Worm (Caenorhabditis elegans) whole organism, L1 larva: ENCODE results near the gene zer-1.
A peak's percentile ranks its signal among the peaks of the same experiment; 100 is the strongest.

Experiments used
- C16A3.4 ChIP-seq: fragments of 150-350 bp; optimal IDR thresholded peaks from 2 replicates; lab custom pipeline; 2014; ENCODE audit warnings: missing biosample characterization, missing genetic modification characterization
- C34B4.2 ChIP-seq: sonication (generic microtip); optimal IDR thresholded peaks from 2 replicates; lab custom pipeline; 2017; ENCODE audit warnings: mild to moderate bottlenecking, missing genetic modification characterization, missing compliant biosample characterization
- Y116A8C.19 ChIP-seq: sonication (generic microtip); optimal IDR thresholded peaks from 2 replicates; lab custom pipeline; 2016; ENCODE audit warnings: missing compliant biosample characterization, missing genetic modification characterization, borderline replicate concordance
- aha-1 ChIP-seq: fragments of 150-350 bp; optimal IDR thresholded peaks from 2 replicates; lab custom pipeline; 2014; ENCODE audit warnings: missing biosample characterization, missing genetic modification characterization
- alr-1 ChIP-seq: fragments of 200-800 bp; sonication (Bioruptor generic); optimal IDR thresholded peaks from 2 replicates; lab custom pipeline; 2018; ENCODE audit warnings: borderline replicate concordance, mild to moderate bottlenecking, missing genetic modification characterization, missing compliant biosample characterization
- ceh-8 ChIP-seq: fragments of 200-800 bp; sonication (Bioruptor generic); optimal IDR thresholded peaks from 2 replicates; lab custom pipeline; 2018; ENCODE audit warnings: mild to moderate bottlenecking, missing genetic modification characterization, moderate library complexity, missing compliant biosample characterization
- ceh-82 ChIP-seq, 3 experiments: fragments of 150-350 bp in 1 of 3; sonication (generic microtip) in 2 of 3; optimal IDR thresholded peaks; 2 replicates each; lab custom pipeline; 2014 to 2017; ENCODE audit warnings: missing biosample characterization in 3 of 3, missing genetic modification characterization in 3 of 3
- ceh-90 ChIP-seq: sonication (generic microtip); optimal IDR thresholded peaks from 2 replicates; lab custom pipeline; 2016; ENCODE audit warnings: missing genetic modification characterization, missing compliant biosample characterization
- ces-1 ChIP-seq: fragments of 150-350 bp; optimal IDR thresholded peaks from 2 replicates; lab custom pipeline; 2014; ENCODE audit warnings: missing biosample characterization, missing genetic modification reagents, missing genetic modification characterization
- dpl-1 ChIP-seq, 3 experiments: fragments of 150-350 bp in 2 of 3; sonication (generic microtip) in 1 of 3; optimal IDR thresholded peaks; 2 replicates each; lab custom pipeline; 2014 to 2017; ENCODE audit warnings: missing biosample characterization in 3 of 3, missing genetic modification characterization in 3 of 3, missing genetic modification reagents in 3 of 3
- efl-1 ChIP-seq, 4 experiments: fragments of 150-350 bp; optimal IDR thresholded peaks in 3 of 4; peaks in 1 of 4; 1 replicate in 1 of 4; 2 replicates in 3 of 4; lab custom pipeline; 2014; ENCODE audit warnings: missing biosample characterization in 2 of 4, missing genetic modification characterization in 2 of 4, missing genetic modification reagents in 2 of 4
- efl-3 ChIP-seq: fragments of 200-800 bp; sonication (Bioruptor generic); optimal IDR thresholded peaks from 2 replicates; lab custom pipeline; 2018; ENCODE audit warnings: mild to moderate bottlenecking, missing genetic modification characterization, missing compliant biosample characterization
- egl-13 ChIP-seq: sonication (generic microtip); optimal IDR thresholded peaks from 2 replicates; lab custom pipeline; 2016; ENCODE audit warnings: missing genotype, missing genetic modification reagents, missing genetic modification characterization, missing compliant biosample characterization
- egl-27 ChIP-seq, 2 experiments: fragments of 150-350 bp in 1 of 2; sonication (generic microtip); optimal IDR thresholded peaks; 3 replicates each; lab custom pipeline; 2017 to 2018; ENCODE audit warnings: missing biosample characterization in 2 of 2, missing genetic modification characterization in 2 of 2, missing genetic modification reagents in 2 of 2
- elt-2 ChIP-seq: sonication (generic microtip); optimal IDR thresholded peaks from 2 replicates; lab custom pipeline; 2016; ENCODE audit warnings: missing genetic modification characterization, mild to moderate bottlenecking, inconsistent platforms, missing compliant biosample characterization, missing genetic modification reagents
- ets-5 ChIP-seq: fragments of 200-800 bp; sonication (Bioruptor generic); IDR thresholded peaks from 2 replicates; pipeline ENCODE4 v1.3.6; 2022; ENCODE audit warnings: missing genetic modification characterization, missing compliant biosample characterization
- fkh-10 ChIP-seq: sonication (generic microtip); optimal IDR thresholded peaks from 2 replicates; lab custom pipeline; 2017; ENCODE audit warnings: missing biosample characterization, missing genetic modification reagents, missing genetic modification characterization
- fkh-4 ChIP-seq: sonication (generic microtip); optimal IDR thresholded peaks from 2 replicates; lab custom pipeline; 2016; ENCODE audit warnings: missing compliant biosample characterization, missing genetic modification characterization, borderline replicate concordance
- hlh-4 ChIP-seq: sonication (generic microtip); optimal IDR thresholded peaks from 2 replicates; lab custom pipeline; 2016; ENCODE audit warnings: mild to moderate bottlenecking, missing genetic modification characterization, missing compliant biosample characterization
- hpl-2 ChIP-seq: fragments of 150-350 bp; optimal IDR thresholded peaks from 2 replicates; lab custom pipeline; 2014; ENCODE audit warnings: missing biosample characterization, missing genetic modification reagents, missing genetic modification characterization
- irx-1 ChIP-seq: sonication (generic microtip); optimal IDR thresholded peaks from 2 replicates; lab custom pipeline; 2016; ENCODE audit warnings: missing genetic modification characterization, missing compliant biosample characterization
- jun-1 ChIP-seq: fragments of 150-350 bp; optimal IDR thresholded peaks from 2 replicates; lab custom pipeline; 2014; ENCODE audit warnings: missing biosample characterization, missing genetic modification reagents, missing genetic modification characterization
- lin-13 ChIP-seq: fragments of 150-350 bp; optimal IDR thresholded peaks from 2 replicates; lab custom pipeline; 2014; ENCODE audit warnings: missing biosample characterization, missing genetic modification reagents, missing genetic modification characterization
- lin-39 ChIP-seq: fragments of 150-350 bp; optimal IDR thresholded peaks from 2 replicates; lab custom pipeline; 2014; ENCODE audit warnings: missing biosample characterization, missing genetic modification reagents, missing genetic modification characterization
- lir-3 ChIP-seq: sonication (generic microtip); optimal IDR thresholded peaks from 2 replicates; lab custom pipeline; 2016; ENCODE audit warnings: mild to moderate bottlenecking, missing genetic modification characterization, moderate library complexity, missing compliant biosample characterization; ENCODE audit not compliant: poor library complexity
- lsy-2 ChIP-seq, 2 experiments: fragments of 150-350 bp; optimal IDR thresholded peaks; 2 replicates each; lab custom pipeline; 2014; ENCODE audit warnings: missing biosample characterization in 2 of 2, missing genetic modification characterization in 2 of 2
- mdl-1 ChIP-seq, 2 experiments: fragments of 150-350 bp; optimal IDR thresholded peaks; 2 replicates each; lab custom pipeline; 2014 to 2017; ENCODE audit warnings: missing biosample characterization in 2 of 2, missing genetic modification characterization in 2 of 2, inconsistent platforms in 1 of 2
- nhr-19 ChIP-seq: fragments of 200-800 bp; sonication (Bioruptor generic); conservative IDR thresholded peaks from 2 replicates; pipeline ENCODE4 v1.3.6; 2022; ENCODE audit warnings: missing genetic modification characterization, missing compliant biosample characterization
- nhr-28 ChIP-seq: fragments of 150-350 bp; optimal IDR thresholded peaks from 2 replicates; lab custom pipeline; 2014; ENCODE audit warnings: missing biosample characterization, missing genetic modification characterization
- nhr-47 ChIP-seq: sonication (generic microtip); optimal IDR thresholded peaks from 2 replicates; lab custom pipeline; 2016; ENCODE audit warnings: mild to moderate bottlenecking, missing genetic modification characterization, moderate library complexity, missing compliant biosample characterization
- nhr-71 ChIP-seq: sonication (generic microtip); optimal IDR thresholded peaks from 2 replicates; lab custom pipeline; 2016; ENCODE audit warnings: mild to moderate bottlenecking, missing genetic modification characterization, moderate library complexity, missing compliant biosample characterization
- nhr-76 ChIP-seq: sonication (generic microtip); optimal IDR thresholded peaks from 2 replicates; lab custom pipeline; 2017; ENCODE audit warnings: missing biosample characterization, missing genetic modification characterization
- nhr-77 ChIP-seq: fragments of 150-350 bp; optimal IDR thresholded peaks from 2 replicates; lab custom pipeline; 2014; ENCODE audit warnings: missing biosample characterization, missing genetic modification characterization
- nhr-85 ChIP-seq: sonication (generic microtip); peaks from one replicate; lab custom pipeline; 2016; ENCODE audit warnings: missing genetic modification characterization, inconsistent platforms, missing compliant biosample characterization
- nhr-90 ChIP-seq: sonication (generic microtip); optimal IDR thresholded peaks from 2 replicates; lab custom pipeline; 2016; ENCODE audit warnings: mild to moderate bottlenecking, missing genetic modification characterization, missing compliant biosample characterization; ENCODE audit not compliant: poor library complexity
- pag-3 ChIP-seq: sonication (generic microtip); optimal IDR thresholded peaks from 2 replicates; lab custom pipeline; 2017; ENCODE audit warnings: missing genetic modification characterization, mild to moderate bottlenecking, missing compliant biosample characterization, antibody characterized with exemption, borderline replicate concordance; ENCODE audit not compliant: insufficient read depth
- pax-3 ChIP-seq: fragments of 200-800 bp; sonication (Bioruptor generic); optimal IDR thresholded peaks from 2 replicates; lab custom pipeline; 2018; ENCODE audit warnings: mild to moderate bottlenecking, missing genetic modification characterization, moderate library complexity, missing compliant biosample characterization
- pqm-1 ChIP-seq: sonication (generic microtip); optimal IDR thresholded peaks from 3 replicates; lab custom pipeline; 2017; ENCODE audit warnings: missing biosample characterization, missing genetic modification characterization
- rnt-1 ChIP-seq: sonication (generic microtip); optimal IDR thresholded peaks from 2 replicates; lab custom pipeline; 2016; ENCODE audit warnings: mild to moderate bottlenecking, missing genetic modification characterization, moderate library complexity, missing compliant biosample characterization
- skn-1 ChIP-seq: fragments of 150-350 bp; optimal IDR thresholded peaks from 2 replicates; lab custom pipeline; 2014; ENCODE audit warnings: missing biosample characterization, missing genetic modification characterization
- snu-23 ChIP-seq: sonication (generic microtip); optimal IDR thresholded peaks from 2 replicates; lab custom pipeline; 2016; ENCODE audit warnings: missing genetic modification characterization, missing compliant biosample characterization
- sup-37 ChIP-seq: fragments of 200-800 bp; sonication (Bioruptor generic); optimal IDR thresholded peaks from 2 replicates; lab custom pipeline; 2018; ENCODE audit warnings: mild to moderate bottlenecking, missing genetic modification characterization, missing compliant biosample characterization
- swsn-7 ChIP-seq: sonication (generic microtip); optimal IDR thresholded peaks from 2 replicates; lab custom pipeline; 2016; ENCODE audit warnings: missing genetic modification characterization, missing compliant biosample characterization
- unc-86 ChIP-seq: sonication (generic microtip); optimal IDR thresholded peaks from 2 replicates; lab custom pipeline; 2016; ENCODE audit warnings: missing genetic modification characterization, missing compliant biosample characterization
- unc-98 ChIP-seq: fragments of 200-800 bp; sonication (Bioruptor generic); IDR thresholded peaks from 2 replicates; pipeline ENCODE4 v1.3.6; 2022; ENCODE audit warnings: missing genetic modification characterization, missing compliant biosample characterization
- zip-4 ChIP-seq: fragments of 200-800 bp; sonication (Bioruptor generic); optimal IDR thresholded peaks from 2 replicates; lab custom pipeline; 2018; ENCODE audit warnings: mild to moderate bottlenecking, missing genetic modification characterization, moderate library complexity, missing compliant biosample characterization
- ztf-11 ChIP-seq, 2 experiments: sonication (generic microtip); optimal IDR thresholded peaks; 2 replicates each; lab custom pipeline; 2016 to 2017; ENCODE audit warnings: missing genetic modification characterization in 2 of 2, missing biosample characterization in 1 of 2, missing compliant biosample characterization in 1 of 2
- ztf-4 ChIP-seq: fragments of 150-350 bp; optimal IDR thresholded peaks from 2 replicates; lab custom pipeline; 2014; ENCODE audit warnings: missing biosample characterization, missing genetic modification characterization

Gene zer-1

ce11 chrIII:844577-844976 is 42.0 kb downstream of the zer-1 start:
- TF ChIP-seq lin-39 (no peak), efl-1 (optimal IDR thresholded peaks at IDR 0.05; lab: Kevin White, UChicago) (no peak), efl-1 (GFP tag; optimal IDR thresholded peaks at IDR 0.05 in 1 of 2; lab: Kevin White, UChicago) (peak in 1 of 2 experiments; percentile 92), pax-3 (tag; lab: Kevin White, UChicago) (no peak), lsy-2 (tag; optimal IDR thresholded peaks at IDR 0.05; lab: Kevin White, UChicago) (peak in 1 of 2 experiments; percentile 4), rnt-1 (tag; lab: Kevin White, UChicago) (peak; percentile 39)
- TF ChIP-seq, all 84 proteins: peak for 3

ce11 chrIII:843999-844398 is 42.6 kb downstream of the zer-1 start:
- TF ChIP-seq nhr-76 (tag; lab: Kevin White, UChicago), result no peak
- TF ChIP-seq nhr-19 (GFP tag; lab: Robert Waterston, UW), result peak; percentile 36
- peak; percentile 6 to 15 for TF ChIP-seq efl-1 (optimal IDR thresholded peaks at IDR 0.05; lab: Kevin White, UChicago)
- TF ChIP-seq efl-1 (GFP tag; optimal IDR thresholded peaks at IDR 0.05 in 1 of 2; lab: Kevin White, UChicago), result peak; percentile 6 to 79
- TF ChIP-seq nhr-85 (tag; lab: Kevin White, UChicago), result no peak
- TF ChIP-seq pqm-1 (tag; lab: Kevin White, UChicago), result no peak
- TF ChIP-seq ets-5, result no peak
- no peak for TF ChIP-seq fkh-4 (tag; lab: Kevin White, UChicago)
- no peak for TF ChIP-seq ztf-4 (tag; lab: Kevin White, UChicago)
- TF ChIP-seq swsn-7 (tag; lab: Kevin White, UChicago), result no peak
- no peak for TF ChIP-seq unc-98 (GFP tag; lab: Robert Waterston, UW)
- no peak for TF ChIP-seq Y116A8C.19 (tag; lab: Kevin White, UChicago)
- TF ChIP-seq aha-1, result no peak
- no peak for TF ChIP-seq ceh-90 (tag; lab: Kevin White, UChicago)
- no peak for TF ChIP-seq elt-2
- TF ChIP-seq efl-3, result no peak
- TF ChIP-seq nhr-77, result no peak
- TF ChIP-seq ceh-82 (tag; optimal IDR thresholded peaks at IDR 0.05; lab: Kevin White, UChicago), result peak in 1 of 3 experiments; percentile 59
- TF ChIP-seq ces-1 (GFP tag; lab: Kevin White, UChicago), result no peak
- TF ChIP-seq hlh-4, result no peak
- TF ChIP-seq fkh-10, result no peak
- no peak for TF ChIP-seq lin-39
- TF ChIP-seq ceh-8 (GFP tag; lab: Kevin White, UChicago), result no peak
- TF ChIP-seq jun-1 (tag; lab: Kevin White, UChicago), result no peak
- TF ChIP-seq skn-1, result peak; percentile 8
- TF ChIP-seq egl-27 (tag; optimal IDR thresholded peaks at IDR 0.05; lab: Kevin White, UChicago), result no peak
- no peak for TF ChIP-seq irx-1 (tag; lab: Kevin White, UChicago)
- TF ChIP-seq C34B4.2 (tag; lab: Kevin White, UChicago), result no peak
- TF ChIP-seq snu-23 (GFP tag; lab: Kevin White, UChicago), result peak; percentile 49
- no peak for TF ChIP-seq nhr-90
- no peak for TF ChIP-seq lin-13 (GFP tag; lab: Kevin White, UChicago)
- TF ChIP-seq nhr-28 (tag; lab: Kevin White, UChicago), result no peak
- TF ChIP-seq alr-1 (tag; lab: Kevin White, UChicago), result no peak
- TF ChIP-seq mdl-1 (tag; optimal IDR thresholded peaks at IDR 0.05; lab: Kevin White, UChicago), result peak in 1 of 2 experiments; percentile 59
- peak in 1 of 2 experiments; percentile 19 for TF ChIP-seq lsy-2 (tag; optimal IDR thresholded peaks at IDR 0.05; lab: Kevin White, UChicago)
- no peak for TF ChIP-seq sup-37
- peak in 1 of 3 experiments; percentile 28 for TF ChIP-seq dpl-1 (GFP tag; optimal IDR thresholded peaks at IDR 0.05; lab: Kevin White, UChicago)
- no peak for TF ChIP-seq C16A3.4 (tag; lab: Kevin White, UChicago)
- TF ChIP-seq nhr-71 (tag; lab: Kevin White, UChicago), result peak; percentile 44
- no peak for TF ChIP-seq ztf-11 (tag; optimal IDR thresholded peaks at IDR 0.05; lab: Kevin White, UChicago)
- no peak for TF ChIP-seq zip-4 (GFP tag; lab: Kevin White, UChicago)
- TF ChIP-seq hpl-2, result no peak
- TF ChIP-seq egl-13, result no peak
- no peak for TF ChIP-seq pag-3 (tag; lab: Kevin White, UChicago)
- TF ChIP-seq rnt-1 (tag; lab: Kevin White, UChicago), result peak; percentile 43
- no peak for TF ChIP-seq lir-3 (tag; lab: Kevin White, UChicago)
- TF ChIP-seq nhr-47 (tag; lab: Kevin White, UChicago), result no peak
- no peak for TF ChIP-seq unc-86 (tag; lab: Kevin White, UChicago)
